Worm (Caenorhabditis elegans) whole organism, L3 larva: ENCODE results near the gene pqn-67.

Source experiments
- ama-1 ChIP-seq: fragments of 150-350 bp; optimal IDR thresholded peaks from 2 replicates; lab custom pipeline; 2018
- ceh-9 ChIP-seq: sonication (generic microtip); optimal IDR thresholded peaks from 2 replicates; lab custom pipeline; 2018; ENCODE audit warnings: missing biosample characterization, missing genetic modification characterization
- lin-15B ChIP-seq: fragments of 150-350 bp; optimal IDR thresholded peaks from 2 replicates; lab custom pipeline; 2014; ENCODE audit warnings: missing biosample characterization, missing genetic modification characterization
- nhr-12 ChIP-seq: fragments of 150-350 bp; optimal IDR thresholded peaks from 2 replicates; lab custom pipeline; 2014; ENCODE audit warnings: missing biosample characterization, missing genetic modification characterization
- nhr-28 ChIP-seq: fragments of 150-350 bp; optimal IDR thresholded peaks from 2 replicates; lab custom pipeline; 2014; ENCODE audit warnings: missing biosample characterization, missing genetic modification characterization
- pqm-1 ChIP-seq: fragments of 150-350 bp; optimal IDR thresholded peaks from 2 replicates; lab custom pipeline; 2017; ENCODE audit warnings: missing biosample characterization, missing genetic modification characterization, inconsistent platforms

- TF ChIP-seq pqm-1 (tag; lab: Kevin White, UChicago) (no peak), ama-1 (lab: Kevin White, UChicago) (no peak), nhr-28 (tag; lab: Kevin White, UChicago) (no peak), lin-15B (tag; lab: Kevin White, UChicago) (no peak), nhr-12 (tag; lab: Kevin White, UChicago) (no peak), ceh-9 (tag; lab: Kevin White, UChicago) (no peak)
Measured at ce11 chrV:12944229-12944628, 20.0 kb downstream of the pqn-67 start, which contains the start of gene T16G1.3.
